Worm (Caenorhabditis elegans) whole organism, L3 larva: ENCODE results near the gene hsp-3.

Experiments
- ZK546.5 ChIP-seq: sonication (generic microtip); optimal IDR thresholded peaks from 2 replicates; lab custom pipeline; 2017; ENCODE audit warnings: missing biosample characterization, missing genetic modification characterization
- aly-2 ChIP-seq: fragments of 150-350 bp; optimal IDR thresholded peaks from 2 replicates; lab custom pipeline; 2014; ENCODE audit warnings: missing biosample characterization, missing genetic modification characterization
- ceh-28 ChIP-seq: fragments of 150-350 bp; optimal IDR thresholded peaks from 2 replicates; lab custom pipeline; 2014; ENCODE audit warnings: missing biosample characterization, missing genetic modification reagents, missing genetic modification characterization
- ceh-82 ChIP-seq: fragments of 150-350 bp; optimal IDR thresholded peaks from 2 replicates; lab custom pipeline; 2014; ENCODE audit warnings: missing biosample characterization, missing genetic modification characterization
- ceh-9 ChIP-seq: sonication (generic microtip); optimal IDR thresholded peaks from 2 replicates; lab custom pipeline; 2018; ENCODE audit warnings: missing biosample characterization, missing genetic modification characterization
- egl-27 ChIP-seq: sonication (generic microtip); optimal IDR thresholded peaks from 4 replicates; lab custom pipeline; 2017; ENCODE audit warnings: missing biosample characterization, missing genetic modification reagents, missing genetic modification characterization
- egl-5 ChIP-seq: fragments of 150-350 bp; optimal IDR thresholded peaks from 2 replicates; lab custom pipeline; 2017; ENCODE audit warnings: missing biosample characterization, missing genetic modification reagents, missing genetic modification characterization, inconsistent platforms
- elt-1 ChIP-seq: fragments of 150-350 bp; optimal IDR thresholded peaks from 2 replicates; lab custom pipeline; 2014; ENCODE audit warnings: missing biosample characterization, missing genetic modification characterization
- elt-2 ChIP-seq: sonication (generic microtip); optimal IDR thresholded peaks from 2 replicates; lab custom pipeline; 2016; ENCODE audit warnings: missing genetic modification reagents, mild to moderate bottlenecking, missing genetic modification characterization, missing compliant biosample characterization
- elt-3 ChIP-seq, 3 experiments: fragments of 150-350 bp in 1 of 3; sonication (generic microtip) in 2 of 3; optimal IDR thresholded peaks; 2 replicates in 2 of 3; 4 replicates in 1 of 3; lab custom pipeline; 2014 to 2017; ENCODE audit warnings: missing biosample characterization in 3 of 3, missing genetic modification characterization in 3 of 3
- eor-1 ChIP-seq, 2 experiments: fragments of 150-350 bp; optimal IDR thresholded peaks; 2 replicates each; lab custom pipeline; 2014 to 2018; ENCODE audit warnings: missing biosample characterization in 2 of 2, missing genetic modification characterization in 2 of 2
- fkh-2 ChIP-seq: fragments of 150-350 bp; optimal IDR thresholded peaks from 2 replicates; lab custom pipeline; 2014; ENCODE audit warnings: missing biosample characterization, missing genetic modification reagents, missing genetic modification characterization
- fos-1 ChIP-seq: fragments of 150-350 bp; optimal IDR thresholded peaks from 2 replicates; lab custom pipeline; 2014; ENCODE audit warnings: missing biosample characterization, missing genetic modification characterization
- hmg-11 ChIP-seq: sonication (generic microtip); optimal IDR thresholded peaks from 2 replicates; lab custom pipeline; 2016; ENCODE audit warnings: missing genetic modification characterization, missing compliant biosample characterization
- jun-1 ChIP-seq: fragments of 150-350 bp; optimal IDR thresholded peaks from 2 replicates; lab custom pipeline; 2014; ENCODE audit warnings: missing biosample characterization, missing genetic modification reagents, missing genetic modification characterization
- lsy-12 ChIP-seq: sonication (generic microtip); optimal IDR thresholded peaks from 2 replicates; lab custom pipeline; 2016; ENCODE audit warnings: mild to moderate bottlenecking, missing genetic modification characterization, missing compliant biosample characterization
- mdl-1 ChIP-seq: fragments of 150-350 bp; optimal IDR thresholded peaks from 2 replicates; lab custom pipeline; 2014; ENCODE audit warnings: missing biosample characterization, missing genetic modification characterization
- mml-1 ChIP-seq: fragments of 150-350 bp; sonication (generic microtip); optimal IDR thresholded peaks from 3 replicates; lab custom pipeline; 2014; ENCODE audit warnings: missing biosample characterization, missing genetic modification characterization
- nfya-1 ChIP-seq: sonication (generic microtip); optimal IDR thresholded peaks from 2 replicates; lab custom pipeline; 2017; ENCODE audit warnings: missing genetic modification characterization, mild to moderate bottlenecking, missing compliant biosample characterization, antibody characterized with exemption, moderate library complexity; ENCODE audit not compliant: insufficient read depth
- nhr-11 ChIP-seq: fragments of 150-350 bp; optimal IDR thresholded peaks from 2 replicates; lab custom pipeline; 2014; ENCODE audit warnings: missing biosample characterization, missing genetic modification characterization
- nhr-12 ChIP-seq: fragments of 150-350 bp; optimal IDR thresholded peaks from 2 replicates; lab custom pipeline; 2014; ENCODE audit warnings: missing biosample characterization, missing genetic modification characterization
- nhr-23 ChIP-seq: fragments of 150-350 bp; optimal IDR thresholded peaks from 2 replicates; lab custom pipeline; 2014; ENCODE audit warnings: missing biosample characterization, missing genetic modification reagents, missing genetic modification characterization
- nhr-237 ChIP-seq: fragments of 150-350 bp; optimal IDR thresholded peaks from 2 replicates; lab custom pipeline; 2014; ENCODE audit warnings: missing biosample characterization, missing genetic modification characterization
- nhr-25 ChIP-seq: sonication (generic microtip); optimal IDR thresholded peaks from 2 replicates; lab custom pipeline; 2017; ENCODE audit warnings: missing biosample characterization, missing genetic modification characterization
- nhr-28 ChIP-seq: fragments of 150-350 bp; optimal IDR thresholded peaks from 2 replicates; lab custom pipeline; 2014; ENCODE audit warnings: missing biosample characterization, missing genetic modification characterization
- nhr-43 ChIP-seq: sonication (generic microtip); optimal IDR thresholded peaks from 2 replicates; lab custom pipeline; 2016; ENCODE audit warnings: mild to moderate bottlenecking, missing genetic modification characterization, missing compliant biosample characterization; ENCODE audit not compliant: poor library complexity, severe bottlenecking
- nhr-67 ChIP-seq: fragments of 150-350 bp; optimal IDR thresholded peaks from 2 replicates; lab custom pipeline; 2014; ENCODE audit warnings: missing biosample characterization, missing genetic modification characterization
- nhr-76 ChIP-seq: fragments of 150-350 bp; sonication (generic microtip); optimal IDR thresholded peaks from 5 replicates; lab custom pipeline; 2014; ENCODE audit warnings: missing biosample characterization, missing genetic modification characterization
- nhr-77 ChIP-seq: fragments of 150-350 bp; optimal IDR thresholded peaks from 2 replicates; lab custom pipeline; 2014; ENCODE audit warnings: missing biosample characterization, missing genetic modification characterization
- pha-4 ChIP-seq: fragments of 150-350 bp; optimal IDR thresholded peaks from 2 replicates; lab custom pipeline; 2014; ENCODE audit warnings: missing biosample characterization, missing genetic modification reagents, missing genetic modification characterization
- pqm-1 ChIP-seq: fragments of 150-350 bp; optimal IDR thresholded peaks from 2 replicates; lab custom pipeline; 2017; ENCODE audit warnings: missing biosample characterization, missing genetic modification characterization, inconsistent platforms
- sea-2 ChIP-seq: fragments of 150-350 bp; sonication (generic microtip); optimal IDR thresholded peaks from 4 replicates; lab custom pipeline; 2014; ENCODE audit warnings: missing biosample characterization, missing genetic modification reagents, missing genetic modification characterization
- skn-1 ChIP-seq: fragments of 150-350 bp; optimal IDR thresholded peaks from 2 replicates; lab custom pipeline; 2014; ENCODE audit warnings: missing biosample characterization, missing genetic modification characterization
- snpc-4 ChIP-seq: fragments of 150-350 bp; optimal IDR thresholded peaks from 2 replicates; lab custom pipeline; 2014; ENCODE audit warnings: missing biosample characterization, missing genetic modification characterization
- tbx-2 ChIP-seq: sonication (generic microtip); optimal IDR thresholded peaks from 2 replicates; lab custom pipeline; 2016; ENCODE audit warnings: mild to moderate bottlenecking, missing genetic modification characterization, missing compliant biosample characterization
- unc-62 ChIP-seq: fragments of 150-350 bp; sonication (generic microtip); optimal IDR thresholded peaks from 4 replicates; lab custom pipeline; 2014; ENCODE audit warnings: missing biosample characterization, missing genetic modification reagents, missing genetic modification characterization
- zag-1 ChIP-seq: fragments of 150-350 bp; optimal IDR thresholded peaks from 2 replicates; lab custom pipeline; 2014; ENCODE audit warnings: missing biosample characterization, missing genetic modification characterization
- ztf-11 ChIP-seq: fragments of 150-350 bp; optimal IDR thresholded peaks from 2 replicates; lab custom pipeline; 2014; ENCODE audit warnings: missing biosample characterization, missing genetic modification characterization
- ztf-4 ChIP-seq: fragments of 150-350 bp; optimal IDR thresholded peaks from 2 replicates; lab custom pipeline; 2014; ENCODE audit warnings: missing biosample characterization, missing genetic modification characterization

hsp-3 gene

ce11 chrX:6052744-6053143 is 39.2 kb downstream of the hsp-3 start, which contains the start of gene C45B2.6:
TSS of gene C45B2.6 (plus strand) at chrX:6052879.
- no peak for TF ChIP-seq ceh-28 (tag; lab: Kevin White, UChicago)
- no peak for TF ChIP-seq nhr-76 (tag; lab: Kevin White, UChicago)
- no peak for TF ChIP-seq fos-1 (tag; lab: Kevin White, UChicago)
- peak; percentile 26 for TF ChIP-seq nfya-1 (tag; lab: Kevin White, UChicago)
- TF ChIP-seq egl-5 (tag; lab: Kevin White, UChicago), result peak; percentile 60
- TF ChIP-seq hmg-11 (tag; lab: Kevin White, UChicago), result peak; percentile 29
- peak; percentile 15 for TF ChIP-seq nhr-25 (tag; lab: Kevin White, UChicago)
- TF ChIP-seq pha-4 (tag; lab: Kevin White, UChicago), result peak; percentile 43
- TF ChIP-seq, all 47 proteins: peak for 5

DNA sequence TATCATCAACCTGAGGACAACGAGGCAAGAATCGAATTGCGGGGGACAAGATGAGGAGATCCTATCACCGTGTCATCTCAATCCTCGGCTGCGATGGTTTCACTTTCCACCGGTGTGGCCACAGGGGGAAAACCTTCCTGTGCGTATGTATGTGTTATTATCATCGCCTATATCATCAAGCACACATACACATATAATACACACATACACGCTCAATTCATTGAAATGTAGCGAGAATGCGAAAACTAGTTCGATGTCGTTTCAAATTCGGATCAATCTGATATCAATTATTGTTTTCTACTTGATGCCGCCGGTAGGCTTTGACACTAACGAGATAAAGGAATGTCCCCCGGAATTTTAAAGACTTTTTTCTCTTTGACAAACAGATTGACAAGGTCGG is 41.1 kb downstream of the hsp-3 start:
- TF ChIP-seq nhr-25 (tag; lab: Kevin White, UChicago), result peak; percentile 39
- TF ChIP-seq nhr-23 (tag; lab: Kevin White, UChicago), result peak; percentile 59
- TF ChIP-seq ZK546.5, result no peak

ce11 chrX:6050078-6050477 is 41.8 kb downstream of the hsp-3 start:
- TF ChIP-seq ceh-28 (tag; lab: Kevin White, UChicago) (peak; percentile 80), fos-1 (tag; lab: Kevin White, UChicago) (no peak), elt-2 (peak; percentile 56), elt-3 (tag; optimal IDR thresholded peaks at IDR 0.05; lab: Kevin White, UChicago) (peak in 1 of 3 experiments; percentile 87), nhr-23 (tag; lab: Kevin White, UChicago) (peak; percentile 68)

DNA sequence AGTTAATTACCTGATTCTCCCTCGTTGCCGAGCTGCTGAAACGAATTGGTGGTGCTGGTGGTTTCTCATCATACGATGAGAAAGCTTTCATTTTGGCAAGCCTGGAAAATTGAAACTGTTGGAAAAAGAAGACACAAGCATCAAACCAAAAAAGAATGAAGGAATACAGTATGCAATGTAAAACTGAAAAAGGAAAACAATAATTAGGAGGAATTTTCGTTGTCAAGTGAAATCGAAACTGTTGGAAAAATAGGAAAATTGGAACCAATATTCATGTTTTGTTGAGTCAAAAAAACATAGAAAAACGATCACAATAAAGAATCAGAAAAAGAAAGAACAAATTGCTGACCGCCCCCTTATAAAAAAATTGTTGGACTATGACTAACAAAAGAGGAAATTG is 43.4 kb downstream of the hsp-3 start, which contains the start of gene pak-1:
Gene pak-1 (minus strand): TSS at position 101 of the 400 bp plus-strand sequence.
- TF ChIP-seq nhr-25 (tag; lab: Kevin White, UChicago), result no peak
- no peak for TF ChIP-seq pha-4 (tag; lab: Kevin White, UChicago)
- TF ChIP-seq elt-1, result no peak
- TF ChIP-seq nhr-67 (tag; lab: Kevin White, UChicago), result no peak
- no peak for TF ChIP-seq snpc-4 (tag; lab: Kevin White, UChicago)
- no peak for TF ChIP-seq aly-2
- TF ChIP-seq zag-1, result no peak
- TF ChIP-seq hmg-11 (tag; lab: Kevin White, UChicago), result no peak
- TF ChIP-seq nhr-77 (tag; lab: Kevin White, UChicago), result no peak
- TF ChIP-seq egl-5 (tag; lab: Kevin White, UChicago), result no peak
- TF ChIP-seq ceh-28 (tag; lab: Kevin White, UChicago), result no peak

DNA sequence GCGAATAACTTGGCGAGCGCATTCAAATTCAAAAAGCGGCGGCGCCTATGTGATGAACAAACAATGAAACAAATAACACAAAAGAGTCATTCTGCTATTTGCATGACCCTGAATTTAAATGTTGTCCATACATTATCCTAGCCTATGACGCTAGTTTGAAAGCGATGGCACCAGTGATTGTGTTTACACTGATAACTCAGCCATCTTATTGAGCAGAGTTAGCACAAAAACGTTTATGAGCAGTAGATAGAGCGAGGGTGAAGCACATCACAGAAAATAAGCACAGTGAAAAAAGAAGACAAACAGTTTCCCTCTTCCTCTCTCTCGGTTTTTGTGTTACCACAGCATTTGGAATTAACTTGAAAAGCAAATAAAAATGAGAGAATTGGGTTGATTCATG is 48.6 kb downstream of the hsp-3 start:
- TF ChIP-seq jun-1 (tag; lab: Kevin White, UChicago) (peak; percentile 37), pha-4 (tag; lab: Kevin White, UChicago) (peak; percentile 79), elt-2 (peak; percentile 8), lsy-12 (tag; lab: Kevin White, UChicago) (no peak)

ce11 chrX:6041995-6042481 is 49.9 kb downstream of the hsp-3 start:
- TF ChIP-seq nhr-67 (tag; lab: Kevin White, UChicago) (no peak), fkh-2 (tag; lab: Kevin White, UChicago) (no peak), tbx-2 (peak; percentile 21), nhr-28 (tag; lab: Kevin White, UChicago) (no peak), nfya-1 (tag; lab: Kevin White, UChicago) (peak; percentile 95), nhr-12 (tag; lab: Kevin White, UChicago) (no peak), pha-4 (tag; lab: Kevin White, UChicago) (peak; percentile 92), lsy-12 (tag; lab: Kevin White, UChicago) (peak; percentile 28), nhr-237 (tag; lab: Kevin White, UChicago) (no peak), nhr-43 (peak; percentile 48), fos-1 (tag; lab: Kevin White, UChicago) (no peak), egl-27 (tag; lab: Kevin White, UChicago) (peak; percentile 49), skn-1 (no peak), ceh-28 (tag; lab: Kevin White, UChicago) (peak; percentile 44), ceh-9 (tag; lab: Kevin White, UChicago) (no peak), ztf-11 (no peak), ceh-82 (tag; lab: Kevin White, UChicago) (no peak), nhr-23 (tag; lab: Kevin White, UChicago) (peak; percentile 93), nhr-11 (tag; lab: Kevin White, UChicago) (no peak), ztf-4 (tag; lab: Kevin White, UChicago) (no peak), mml-1 (tag; lab: Kevin White, UChicago) (no peak), elt-1 (peak; percentile 28), eor-1 (tag; optimal IDR thresholded peaks at IDR 0.05; lab: Kevin White, UChicago) (no peak), hmg-11 (tag; lab: Kevin White, UChicago) (peak; percentile 58), unc-62 (GFP tag; lab: Kevin White, UChicago) (peak; percentile 42), sea-2 (GFP tag; lab: Kevin White, UChicago) (no peak), nhr-25 (tag; lab: Kevin White, UChicago) (peak; percentile 86), nhr-77 (tag; lab: Kevin White, UChicago) (no peak), pqm-1 (tag; lab: Kevin White, UChicago) (peak; percentile 81), jun-1 (tag; lab: Kevin White, UChicago) (peak; percentile 92), mdl-1 (tag; lab: Kevin White, UChicago) (peak; percentile 19), elt-2 (peak; percentile 92)
